Worm (Caenorhabditis elegans) whole organism, L1 larva: Measurements from ENCODE around the gene nmur-1.

Source experiments
- C16A3.4 ChIP-seq: fragments of 150-350 bp; optimal IDR thresholded peaks from 2 replicates; lab custom pipeline; 2014; ENCODE audit warnings: missing biosample characterization, missing genetic modification characterization
- Y116A8C.19 ChIP-seq: sonication (generic microtip); optimal IDR thresholded peaks from 2 replicates; lab custom pipeline; 2016; ENCODE audit warnings: missing compliant biosample characterization, missing genetic modification characterization, borderline replicate concordance
- aha-1 ChIP-seq: fragments of 150-350 bp; optimal IDR thresholded peaks from 2 replicates; lab custom pipeline; 2014; ENCODE audit warnings: missing biosample characterization, missing genetic modification characterization
- ama-1 ChIP-seq: fragments of 150-350 bp; optimal IDR thresholded peaks from 2 replicates; lab custom pipeline; 2014
- blmp-1 ChIP-seq: fragments of 150-350 bp; optimal IDR thresholded peaks from 2 replicates; lab custom pipeline; 2014; ENCODE audit warnings: missing biosample characterization, missing genetic modification characterization
- ceh-8 ChIP-seq: fragments of 200-800 bp; sonication (Bioruptor generic); optimal IDR thresholded peaks from 2 replicates; lab custom pipeline; 2018; ENCODE audit warnings: mild to moderate bottlenecking, missing genetic modification characterization, moderate library complexity, missing compliant biosample characterization
- ceh-82 ChIP-seq, 3 experiments: fragments of 150-350 bp in 1 of 3; sonication (generic microtip) in 2 of 3; optimal IDR thresholded peaks; 2 replicates each; lab custom pipeline; 2014 to 2017; ENCODE audit warnings: missing biosample characterization in 3 of 3, missing genetic modification characterization in 3 of 3
- ces-1 ChIP-seq: fragments of 150-350 bp; optimal IDR thresholded peaks from 2 replicates; lab custom pipeline; 2014; ENCODE audit warnings: missing biosample characterization, missing genetic modification reagents, missing genetic modification characterization
- dpl-1 ChIP-seq, 3 experiments: fragments of 150-350 bp in 2 of 3; sonication (generic microtip) in 1 of 3; optimal IDR thresholded peaks; 2 replicates each; lab custom pipeline; 2014 to 2017; ENCODE audit warnings: missing biosample characterization in 3 of 3, missing genetic modification characterization in 3 of 3, missing genetic modification reagents in 3 of 3
- efl-3 ChIP-seq: fragments of 200-800 bp; sonication (Bioruptor generic); optimal IDR thresholded peaks from 2 replicates; lab custom pipeline; 2018; ENCODE audit warnings: mild to moderate bottlenecking, missing genetic modification characterization, missing compliant biosample characterization
- egl-13 ChIP-seq: sonication (generic microtip); optimal IDR thresholded peaks from 2 replicates; lab custom pipeline; 2016; ENCODE audit warnings: missing genotype, missing genetic modification reagents, missing genetic modification characterization, missing compliant biosample characterization
- egl-27 ChIP-seq, 2 experiments: fragments of 150-350 bp in 1 of 2; sonication (generic microtip); optimal IDR thresholded peaks; 3 replicates each; lab custom pipeline; 2017 to 2018; ENCODE audit warnings: missing biosample characterization in 2 of 2, missing genetic modification characterization in 2 of 2, missing genetic modification reagents in 2 of 2
- elt-2 ChIP-seq: sonication (generic microtip); optimal IDR thresholded peaks from 2 replicates; lab custom pipeline; 2016; ENCODE audit warnings: missing genetic modification characterization, mild to moderate bottlenecking, inconsistent platforms, missing compliant biosample characterization, missing genetic modification reagents
- fkh-4 ChIP-seq: sonication (generic microtip); optimal IDR thresholded peaks from 2 replicates; lab custom pipeline; 2016; ENCODE audit warnings: missing compliant biosample characterization, missing genetic modification characterization, borderline replicate concordance
- fos-1 ChIP-seq: fragments of 150-350 bp; optimal IDR thresholded peaks from 2 replicates; lab custom pipeline; 2014; ENCODE audit warnings: missing biosample characterization, missing genetic modification characterization
- grh-1 ChIP-seq: fragments of 200-800 bp; sonication (Bioruptor generic); IDR thresholded peaks from 2 replicates; pipeline ENCODE4 v1.3.6; 2022; ENCODE audit warnings: missing genetic modification reagents, missing genetic modification characterization, missing compliant biosample characterization
- hlh-17 ChIP-seq: fragments of 200-800 bp; sonication (Bioruptor generic); optimal IDR thresholded peaks from 2 replicates; lab custom pipeline; 2018; ENCODE audit warnings: missing genetic modification characterization, mild to moderate bottlenecking, missing compliant biosample characterization, moderate library complexity, borderline replicate concordance
- hlh-4 ChIP-seq: sonication (generic microtip); optimal IDR thresholded peaks from 2 replicates; lab custom pipeline; 2016; ENCODE audit warnings: mild to moderate bottlenecking, missing genetic modification characterization, missing compliant biosample characterization
- hpl-2 ChIP-seq: fragments of 150-350 bp; optimal IDR thresholded peaks from 2 replicates; lab custom pipeline; 2014; ENCODE audit warnings: missing biosample characterization, missing genetic modification reagents, missing genetic modification characterization
- irx-1 ChIP-seq: sonication (generic microtip); optimal IDR thresholded peaks from 2 replicates; lab custom pipeline; 2016; ENCODE audit warnings: missing genetic modification characterization, missing compliant biosample characterization
- isw-1 ChIP-seq: fragments of 200-800 bp; sonication (Bioruptor generic); IDR thresholded peaks from 2 replicates; pipeline ENCODE4 v1.3.6; 2022; ENCODE audit warnings: missing genetic modification characterization, missing compliant biosample characterization
- lin-13 ChIP-seq: fragments of 150-350 bp; optimal IDR thresholded peaks from 2 replicates; lab custom pipeline; 2014; ENCODE audit warnings: missing biosample characterization, missing genetic modification reagents, missing genetic modification characterization
- lin-15B ChIP-seq: fragments of 150-350 bp; sonication (generic microtip); optimal IDR thresholded peaks from 3 replicates; lab custom pipeline; 2014; ENCODE audit warnings: missing biosample characterization, missing genetic modification characterization
- mab-9 ChIP-seq: fragments of 200-800 bp; sonication (Bioruptor generic); IDR thresholded peaks from 2 replicates; pipeline ENCODE4 v1.3.6; 2022; ENCODE audit warnings: missing genetic modification reagents, missing genetic modification characterization, missing compliant biosample characterization
- mdl-1 ChIP-seq, 2 experiments: fragments of 150-350 bp; optimal IDR thresholded peaks; 2 replicates each; lab custom pipeline; 2014 to 2017; ENCODE audit warnings: missing biosample characterization in 2 of 2, missing genetic modification characterization in 2 of 2, inconsistent platforms in 1 of 2
- nhr-12 ChIP-seq: sonication (generic microtip); optimal IDR thresholded peaks from 2 replicates; lab custom pipeline; 2017; ENCODE audit warnings: missing biosample characterization, missing genetic modification characterization
- nhr-19 ChIP-seq: fragments of 200-800 bp; sonication (Bioruptor generic); conservative IDR thresholded peaks from 2 replicates; pipeline ENCODE4 v1.3.6; 2022; ENCODE audit warnings: missing genetic modification characterization, missing compliant biosample characterization
- nhr-20 ChIP-seq: sonication (generic microtip); optimal IDR thresholded peaks from 2 replicates; lab custom pipeline; 2016; ENCODE audit warnings: mild to moderate bottlenecking, missing genetic modification characterization, missing compliant biosample characterization
- nhr-28 ChIP-seq: fragments of 150-350 bp; optimal IDR thresholded peaks from 2 replicates; lab custom pipeline; 2014; ENCODE audit warnings: missing biosample characterization, missing genetic modification characterization
- nhr-71 ChIP-seq: sonication (generic microtip); optimal IDR thresholded peaks from 2 replicates; lab custom pipeline; 2016; ENCODE audit warnings: mild to moderate bottlenecking, missing genetic modification characterization, moderate library complexity, missing compliant biosample characterization
- nhr-76 ChIP-seq: sonication (generic microtip); optimal IDR thresholded peaks from 2 replicates; lab custom pipeline; 2017; ENCODE audit warnings: missing biosample characterization, missing genetic modification characterization
- nhr-77 ChIP-seq: fragments of 150-350 bp; optimal IDR thresholded peaks from 2 replicates; lab custom pipeline; 2014; ENCODE audit warnings: missing biosample characterization, missing genetic modification characterization
- nhr-84 ChIP-seq: sonication (generic microtip); optimal IDR thresholded peaks from 2 replicates; lab custom pipeline; 2017; ENCODE audit warnings: missing biosample characterization, missing genetic modification characterization
- nhr-85 ChIP-seq: sonication (generic microtip); peaks from one replicate; lab custom pipeline; 2016; ENCODE audit warnings: missing genetic modification characterization, inconsistent platforms, missing compliant biosample characterization
- nhr-90 ChIP-seq: sonication (generic microtip); optimal IDR thresholded peaks from 2 replicates; lab custom pipeline; 2016; ENCODE audit warnings: mild to moderate bottlenecking, missing genetic modification characterization, missing compliant biosample characterization; ENCODE audit not compliant: poor library complexity
- pag-3 ChIP-seq: sonication (generic microtip); optimal IDR thresholded peaks from 2 replicates; lab custom pipeline; 2017; ENCODE audit warnings: missing genetic modification characterization, mild to moderate bottlenecking, missing compliant biosample characterization, antibody characterized with exemption, borderline replicate concordance; ENCODE audit not compliant: insufficient read depth
- rnt-1 ChIP-seq: sonication (generic microtip); optimal IDR thresholded peaks from 2 replicates; lab custom pipeline; 2016; ENCODE audit warnings: mild to moderate bottlenecking, missing genetic modification characterization, moderate library complexity, missing compliant biosample characterization
- snpc-4 ChIP-seq: fragments of 150-350 bp; optimal IDR thresholded peaks from 2 replicates; lab custom pipeline; 2014; ENCODE audit warnings: missing biosample characterization, missing genetic modification characterization
- snu-23 ChIP-seq: sonication (generic microtip); optimal IDR thresholded peaks from 2 replicates; lab custom pipeline; 2016; ENCODE audit warnings: missing genetic modification characterization, missing compliant biosample characterization
- sptf-1 ChIP-seq: fragments of 150-350 bp; optimal IDR thresholded peaks from 2 replicates; lab custom pipeline; 2014; ENCODE audit warnings: missing biosample characterization, missing genetic modification characterization
- sup-37 ChIP-seq: fragments of 200-800 bp; sonication (Bioruptor generic); optimal IDR thresholded peaks from 2 replicates; lab custom pipeline; 2018; ENCODE audit warnings: mild to moderate bottlenecking, missing genetic modification characterization, missing compliant biosample characterization
- tbx-2 ChIP-seq: sonication (generic microtip); optimal IDR thresholded peaks from 2 replicates; lab custom pipeline; 2016; ENCODE audit warnings: missing genetic modification characterization, missing compliant biosample characterization
- unc-62 ChIP-seq: fragments of 150-350 bp; optimal IDR thresholded peaks from 2 replicates; lab custom pipeline; 2014; ENCODE audit warnings: missing biosample characterization, missing genetic modification reagents, missing genetic modification characterization
- unc-86 ChIP-seq: sonication (generic microtip); optimal IDR thresholded peaks from 2 replicates; lab custom pipeline; 2016; ENCODE audit warnings: missing genetic modification characterization, missing compliant biosample characterization
- ztf-4 ChIP-seq: fragments of 150-350 bp; optimal IDR thresholded peaks from 2 replicates; lab custom pipeline; 2014; ENCODE audit warnings: missing biosample characterization, missing genetic modification characterization

The nmur-1 gene

DNA sequence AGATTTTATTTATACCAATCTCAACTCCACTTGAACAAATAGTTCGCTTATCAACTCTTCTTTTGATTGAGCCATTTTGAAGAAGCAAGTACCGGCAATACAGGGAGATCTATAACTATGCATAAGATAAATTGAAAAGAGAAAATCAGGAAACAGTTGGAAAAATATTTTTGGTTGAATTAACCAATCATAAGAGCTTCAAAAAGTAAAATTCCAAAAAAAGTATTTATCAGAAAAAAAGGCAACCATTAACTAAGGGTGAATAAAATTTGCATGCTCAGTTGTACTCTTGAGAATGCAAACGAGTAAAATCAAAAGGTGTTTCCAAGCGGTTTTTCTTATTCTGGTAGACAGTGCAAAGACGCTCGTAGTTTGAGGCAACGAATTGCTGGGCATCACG, 40.9 kb downstream of the nmur-1 start, which contains the start of gene T25B6.5:
TSS of gene T25B6.5 (minus strand) at position 101 of the 400 bp plus-strand sequence.
- TF ChIP-seq mdl-1 (tag; optimal IDR thresholded peaks at IDR 0.05; lab: Kevin White, UChicago) (no peak), nhr-28 (no peak), sptf-1 (no peak), fos-1 (tag; lab: Kevin White, UChicago) (no peak), egl-27 (tag; optimal IDR thresholded peaks at IDR 0.05; lab: Kevin White, UChicago) (no peak), fkh-4 (tag; lab: Kevin White, UChicago) (no peak), mab-9 (GFP tag; lab: Robert Waterston, UW) (no peak), ces-1 (GFP tag; lab: Kevin White, UChicago) (no peak), aha-1 (no peak), dpl-1 (GFP tag; optimal IDR thresholded peaks at IDR 0.05; lab: Kevin White, UChicago) (no peak), egl-13 (tag; lab: Kevin White, UChicago) (no peak), unc-86 (tag; lab: Kevin White, UChicago) (no peak), sup-37 (GFP tag; lab: Kevin White, UChicago) (no peak)
- TF ChIP-seq, all 84 proteins: peak for 0

DNA sequence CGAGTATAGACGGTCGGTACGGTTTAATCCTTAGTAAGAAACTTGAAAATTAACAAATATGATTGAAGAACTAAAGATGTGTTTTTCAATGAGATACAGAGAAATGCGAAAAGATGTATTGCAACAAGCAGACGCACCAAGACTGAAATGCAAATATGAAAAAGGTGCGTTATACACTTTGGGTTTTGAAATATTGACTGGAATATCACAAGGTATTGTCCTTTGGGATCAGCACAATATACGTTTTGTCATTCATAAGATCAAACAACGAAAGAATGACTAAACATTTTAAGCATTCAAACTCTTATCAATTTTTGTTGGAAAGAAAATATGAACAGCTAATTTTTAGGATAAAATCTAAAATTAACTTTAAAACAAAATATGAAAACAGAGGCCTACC, 42.0 kb downstream of the nmur-1 start, which contains the start of gene T25B6.6:
TSS of gene T25B6.6 (minus strand) at position 101 of the 400 bp plus-strand sequence.
- TF ChIP-seq hlh-4 (tag; lab: Kevin White, UChicago) (no peak), isw-1 (GFP tag; lab: Robert Waterston, UW) (no peak), hpl-2 (GFP tag; lab: Kevin White, UChicago) (no peak), Y116A8C.19 (tag; lab: Kevin White, UChicago) (no peak), nhr-77 (no peak), nhr-85 (no peak), tbx-2 (no peak), ceh-82 (tag; optimal IDR thresholded peaks at IDR 0.05; lab: Kevin White, UChicago) (no peak)

DNA sequence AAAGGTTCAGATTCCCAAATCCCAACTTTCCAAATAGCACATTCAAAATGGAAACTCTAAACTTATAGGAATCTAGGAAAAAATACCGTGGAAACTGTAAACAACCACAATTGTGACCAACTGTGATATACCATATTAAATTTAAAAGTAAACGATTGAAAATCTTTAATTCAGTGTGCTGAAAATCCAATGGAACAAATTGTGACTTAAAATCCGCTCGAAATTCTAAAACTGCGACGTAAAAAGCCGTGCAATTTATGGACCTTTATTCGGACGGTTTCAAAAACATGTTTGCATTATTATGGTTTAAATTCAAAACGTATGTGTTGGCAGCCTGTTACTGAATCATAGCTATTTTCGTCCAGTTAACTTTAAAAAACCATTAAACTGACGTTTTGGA, 43.0 kb downstream of the nmur-1 start:
- TF ChIP-seq grh-1 (no peak), nhr-84 (tag; lab: Kevin White, UChicago) (no peak), unc-86 (tag; lab: Kevin White, UChicago) (no peak), C16A3.4 (tag; lab: Kevin White, UChicago) (no peak), nhr-28 (no peak), Y116A8C.19 (tag; lab: Kevin White, UChicago) (no peak), snpc-4 (tag; lab: Kevin White, UChicago) (no peak)

DNA sequence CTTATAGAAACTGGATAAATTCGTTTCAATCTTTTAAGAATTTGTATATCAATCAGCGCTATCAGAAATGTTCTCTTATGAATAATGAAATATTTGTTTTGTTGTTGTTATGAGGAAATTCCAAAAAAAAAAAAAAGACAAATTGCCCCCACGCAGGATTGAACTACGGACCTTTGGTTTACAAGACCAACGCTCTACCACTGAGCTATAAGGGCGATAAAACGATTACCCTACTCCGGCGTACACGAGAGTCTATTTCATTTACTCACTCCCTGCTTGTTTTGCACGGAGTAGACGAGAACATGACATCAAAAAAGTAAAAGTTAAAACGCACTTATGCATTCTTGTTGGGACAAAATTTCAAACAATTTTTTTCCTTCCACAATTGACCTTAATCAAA, 43.5 kb downstream of the nmur-1 start:
- peak; percentile 26 for TF ChIP-seq nhr-71 (tag; lab: Kevin White, UChicago)
- no peak for TF ChIP-seq ama-1 (lab: Kevin White, UChicago)
- no peak for TF ChIP-seq blmp-1 (tag; lab: Kevin White, UChicago)
- TF ChIP-seq rnt-1 (tag; lab: Kevin White, UChicago): peak; percentile 17
- no peak for TF ChIP-seq ztf-4 (tag; lab: Kevin White, UChicago)
- TF ChIP-seq grh-1: no peak
- TF ChIP-seq C16A3.4 (tag; lab: Kevin White, UChicago): peak; percentile 6
- no peak for TF ChIP-seq mdl-1 (tag; optimal IDR thresholded peaks at IDR 0.05; lab: Kevin White, UChicago)
- no peak for TF ChIP-seq irx-1 (tag; lab: Kevin White, UChicago)
- no peak for TF ChIP-seq pag-3 (tag; lab: Kevin White, UChicago)
- TF ChIP-seq nhr-19 (GFP tag; lab: Robert Waterston, UW): 0 out of 2 replicates have a peak, but pooled peaks have one; percentile 11
- peak; percentile 29 for TF ChIP-seq nhr-20 (tag; lab: Kevin White, UChicago)
- TF ChIP-seq nhr-85: no peak
- peak; percentile 24 for TF ChIP-seq snu-23
- TF ChIP-seq ceh-8 (GFP tag; lab: Kevin White, UChicago): no peak
- no peak for TF ChIP-seq nhr-12 (tag; lab: Kevin White, UChicago)
- TF ChIP-seq lin-15B (tag; lab: Kevin White, UChicago): no peak
- no peak for TF ChIP-seq elt-2 (tag; lab: Kevin White, UChicago)
- TF ChIP-seq hlh-17 (GFP tag; lab: Kevin White, UChicago): no peak
- TF ChIP-seq nhr-90: peak; percentile 45
- no peak for TF ChIP-seq efl-3 (GFP tag; lab: Kevin White, UChicago)
- no peak for TF ChIP-seq unc-62
- no peak for TF ChIP-seq nhr-76
- TF ChIP-seq sptf-1: no peak
- TF ChIP-seq ceh-82 (tag; optimal IDR thresholded peaks at IDR 0.05; lab: Kevin White, UChicago): peak in 1 of 3 experiments; percentile 5
- TF ChIP-seq lin-13 (GFP tag; lab: Kevin White, UChicago): peak; percentile 6
- TF ChIP-seq, all 84 proteins: peak for 9
